Fruit fly (Drosophila melanogaster) whole organism, pupa: Measurements from ENCODE around the gene Sar1.

Experiments
- CG10348 ChIP-seq: fragments of 200-800 bp; sonication (Bioruptor generic); IDR thresholded peaks from 2 replicates; pipeline ENCODE4 v1.3.6; 2022; ENCODE audit warnings: missing biosample characterization, missing genetic modification characterization
- CG12605 ChIP-seq: fragments of 200-800 bp; sonication (Bioruptor generic); IDR thresholded peaks from 2 replicates; pipeline ENCODE4 v1.3.6; 2022; ENCODE audit warnings: missing biosample characterization, missing genetic modification characterization
- CG13204 ChIP-seq: fragments of 200-800 bp; sonication (Bioruptor generic); optimal IDR thresholded peaks from 2 replicates; lab custom pipeline; 2018; ENCODE audit warnings: missing biosample characterization, mild to moderate bottlenecking, missing genetic modification characterization, moderate library complexity
- CG14655 ChIP-seq: fragments of 200-800 bp; sonication (Bioruptor generic); optimal IDR thresholded peaks from 3 replicates; lab custom pipeline; 2017; ENCODE audit warnings: mild to moderate bottlenecking, missing biosample characterization, missing genetic modification reagents, missing genetic modification characterization
- CG15710 ChIP-seq: fragments of 200-800 bp; sonication (Bioruptor generic); optimal IDR thresholded peaks from 2 replicates; lab custom pipeline; 2018; ENCODE audit warnings: missing biosample characterization, mild to moderate bottlenecking, missing genetic modification characterization, moderate library complexity
- CG17806 ChIP-seq: fragments of 200-800 bp; sonication (Bioruptor generic); optimal IDR thresholded peaks from 2 replicates; lab custom pipeline; 2018; ENCODE audit warnings: missing biosample characterization, mild to moderate bottlenecking, missing genetic modification characterization, moderate library complexity
- CG32121 ChIP-seq: fragments of 200-800 bp; sonication (Bioruptor generic); IDR thresholded peaks from 2 replicates; pipeline ENCODE4 v1.3.6; 2022; ENCODE audit warnings: missing biosample characterization, missing genetic modification characterization
- CG34367 ChIP-seq: fragments of 200-800 bp; sonication (Bioruptor generic); optimal IDR thresholded peaks from 2 replicates; lab custom pipeline; 2018; ENCODE audit warnings: missing biosample characterization, mild to moderate bottlenecking, missing genetic modification characterization
- CG4496 ChIP-seq: fragments of 200-800 bp; sonication (Bioruptor generic); IDR thresholded peaks from 3 replicates; pipeline ENCODE4 v1.3.6; 2022; ENCODE audit warnings: missing biosample characterization, missing genetic modification characterization
- CG8159 ChIP-seq: fragments of 200-800 bp; sonication (Bioruptor generic); optimal IDR thresholded peaks from 3 replicates; lab custom pipeline; 2018; ENCODE audit warnings: missing biosample characterization, mild to moderate bottlenecking, missing genetic modification characterization, moderate library complexity
- CG8301 ChIP-seq: fragments of 200-800 bp; sonication (Bioruptor generic); optimal IDR thresholded peaks from 2 replicates; lab custom pipeline; 2018; ENCODE audit warnings: missing biosample characterization, mild to moderate bottlenecking, missing genetic modification characterization
- CG9948 ChIP-seq: fragments of 200-800 bp; sonication (Bioruptor generic); optimal IDR thresholded peaks from 2 replicates; lab custom pipeline; 2018; ENCODE audit warnings: missing biosample characterization, mild to moderate bottlenecking, missing genetic modification characterization, moderate library complexity
- D1 ChIP-seq: fragments of 200-800 bp; sonication (Bioruptor generic); optimal IDR thresholded peaks from 2 replicates; lab custom pipeline; 2018; ENCODE audit warnings: missing biosample characterization, mild to moderate bottlenecking, missing genetic modification characterization, moderate library complexity
- EcR ChIP-seq: fragments of 200-800 bp; sonication (Bioruptor generic); optimal IDR thresholded peaks from 3 replicates; lab custom pipeline; 2019; ENCODE audit warnings: missing biosample characterization, missing genetic modification characterization, mild to moderate bottlenecking, moderate library complexity, missing genetic modification reagents
- Ets98B ChIP-seq: fragments of 200-800 bp; sonication (Bioruptor generic); IDR thresholded peaks from 2 replicates; pipeline ENCODE4 v1.3.6; 2022; ENCODE audit warnings: missing biosample characterization, missing genetic modification characterization
- Pif1A ChIP-seq: fragments of 200-800 bp; sonication (Bioruptor generic); optimal IDR thresholded peaks from 3 replicates; lab custom pipeline; 2016; ENCODE audit warnings: missing biosample characterization, missing genetic modification characterization
- Pif1B ChIP-seq: fragments of 200-800 bp; sonication (Bioruptor generic); optimal IDR thresholded peaks from 3 replicates; lab custom pipeline; 2016; ENCODE audit warnings: missing biosample characterization, missing genetic modification characterization
- Snoo ChIP-seq: fragments of 200-800 bp; sonication (Bioruptor generic); optimal IDR thresholded peaks from 3 replicates; lab custom pipeline; 2017; ENCODE audit warnings: missing biosample characterization, mild to moderate bottlenecking, missing genetic modification characterization, inconsistent platforms
- fd96Ca ChIP-seq: fragments of 200-800 bp; sonication (Bioruptor generic); IDR thresholded peaks from 3 replicates; pipeline ENCODE4 v1.3.6; 2022; ENCODE audit warnings: missing biosample characterization, missing genetic modification characterization
- gl ChIP-seq: fragments of 200-800 bp; sonication (Bioruptor generic); optimal IDR thresholded peaks from 2 replicates; lab custom pipeline; 2018; ENCODE audit warnings: missing biosample characterization, mild to moderate bottlenecking, missing genetic modification characterization
- rn ChIP-seq: fragments of 200-800 bp; sonication (Bioruptor generic); IDR thresholded peaks from 2 replicates; pipeline ENCODE4 v1.3.6; 2022; ENCODE audit warnings: missing biosample characterization, missing genetic modification characterization

Gene Sar1

DNA sequence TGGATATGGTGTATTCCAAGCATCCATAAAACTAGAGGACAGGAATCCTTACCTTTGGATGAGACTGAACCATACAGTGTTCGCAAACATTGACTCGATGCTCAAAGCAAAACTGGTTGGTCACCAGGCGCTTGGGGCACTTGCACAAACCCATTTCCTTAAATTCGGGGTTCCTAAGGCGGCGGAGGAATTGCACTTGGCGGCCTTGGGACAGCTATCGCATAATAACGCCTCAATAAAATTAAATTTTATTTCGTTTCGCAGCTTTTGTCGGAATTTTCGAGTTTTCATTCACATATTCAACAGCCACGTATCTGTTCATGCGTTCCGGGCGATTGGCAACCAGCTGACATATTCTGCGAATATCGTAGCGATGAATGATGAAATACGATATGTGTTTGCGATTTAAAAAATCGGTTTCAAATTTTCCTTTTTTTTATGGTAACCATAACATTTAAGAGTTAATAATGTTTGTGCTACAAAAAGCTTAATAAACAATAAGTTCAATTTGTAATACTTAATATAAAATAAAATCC, 9.2 kb downstream of the Sar1 start, which contains the start of gene CG5382:
Gene CG5382, minus strand, starts transcription at position 324 of the 536 bp plus-strand sequence.
- TF ChIP-seq CG14655 (GFP tag; lab: Kevin White, UChicago) (no peak), CG12605 (GFP tag; lab: Robert Waterston, UW) (no peak)

DNA sequence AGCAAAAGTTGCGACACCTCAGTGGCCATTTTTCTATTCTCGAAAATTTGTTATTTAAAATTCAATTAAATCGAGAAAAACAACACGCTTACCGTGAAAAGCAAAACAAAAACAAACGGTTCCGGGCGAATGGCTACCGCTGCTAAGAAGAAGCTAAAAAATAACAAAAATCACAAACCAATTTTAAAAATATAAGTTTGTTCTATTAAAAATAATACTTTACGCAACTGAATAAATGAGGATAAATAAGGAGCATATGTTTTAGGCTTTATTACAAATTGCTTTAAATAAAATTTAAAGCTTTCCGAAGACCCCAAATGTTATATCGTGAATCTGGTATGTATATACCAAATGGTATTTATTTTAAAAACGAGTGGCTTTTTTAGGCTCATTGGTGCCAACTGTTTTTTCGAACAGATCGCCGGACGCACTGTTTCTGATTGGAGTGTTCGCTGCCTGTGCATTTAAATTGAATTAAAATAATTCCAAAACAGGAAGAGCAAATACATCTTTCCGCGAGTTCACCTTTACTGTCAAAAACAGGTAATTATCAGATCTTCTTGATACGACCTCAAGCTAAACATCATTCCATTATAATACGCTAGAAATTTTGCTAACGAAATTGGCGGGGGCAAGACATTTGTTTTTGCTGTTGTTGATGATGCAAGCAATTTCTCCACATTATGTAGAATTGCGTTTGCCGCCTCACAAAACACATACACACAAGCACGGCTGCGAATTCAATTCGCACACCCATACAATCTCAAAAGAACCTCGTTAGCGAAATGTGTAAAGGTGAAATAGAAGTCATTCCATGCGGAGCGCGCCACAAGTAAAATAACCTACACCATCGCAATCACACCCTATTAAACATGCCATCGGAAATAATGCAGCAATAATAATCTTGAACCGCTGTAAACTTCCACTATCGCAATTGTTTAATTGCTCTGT, 10.9 kb downstream of the Sar1 start, which contains the start of the genes Polr3F and PyK:
Gene Polr3F, minus strand, starts transcription at position 248 of the 951 bp plus-strand sequence.
Gene PyK, plus strand, starts transcription at position 411 of the 951 bp plus-strand sequence.
- TF ChIP-seq CG34367 (tag; lab: Kevin White, UChicago) = peak; percentile 61
- TF ChIP-seq CG14655 (GFP tag; lab: Kevin White, UChicago) = peak; percentile 60
- TF ChIP-seq Pif1A = peak; percentile 18
- TF ChIP-seq fd96Ca = no peak
- TF ChIP-seq CG17806 = peak; percentile 29
- peak; percentile 2 for TF ChIP-seq Snoo (tag; lab: Kevin White, UChicago)
- TF ChIP-seq CG13204 (GFP tag; lab: Kevin White, UChicago) = no peak
- TF ChIP-seq CG10348 (GFP tag; lab: Robert Waterston, UW) = no peak
- peak; percentile 63; the same call in 2 of the 3 replicates for TF ChIP-seq CG4496 (GFP tag; lab: Robert Waterston, UW)
- TF ChIP-seq CG9948 = peak; percentile 9
- no peak for TF ChIP-seq Ets98B
- no peak for TF ChIP-seq D1 (tag; lab: Kevin White, UChicago)
- TF ChIP-seq CG12605 (GFP tag; lab: Robert Waterston, UW) = peak; percentile 48; the same call in 1 of the 2 replicates
- no peak for TF ChIP-seq CG32121 (GFP tag; lab: Robert Waterston, UW)
- no peak for TF ChIP-seq Pif1B (GFP tag; lab: Kevin White, UChicago)
- no peak for TF ChIP-seq rn (GFP tag; lab: Robert Waterston, UW)
- TF ChIP-seq CG8159 (tag; lab: Kevin White, UChicago) = peak; percentile 50
- TF ChIP-seq EcR (GFP tag; lab: Kevin White, UChicago) = no peak
- peak; percentile 35 for TF ChIP-seq gl (tag; lab: Kevin White, UChicago)
- TF ChIP-seq CG8301 (tag; lab: Kevin White, UChicago) = peak; percentile 28
- peak; percentile 40 for TF ChIP-seq CG15710

DNA sequence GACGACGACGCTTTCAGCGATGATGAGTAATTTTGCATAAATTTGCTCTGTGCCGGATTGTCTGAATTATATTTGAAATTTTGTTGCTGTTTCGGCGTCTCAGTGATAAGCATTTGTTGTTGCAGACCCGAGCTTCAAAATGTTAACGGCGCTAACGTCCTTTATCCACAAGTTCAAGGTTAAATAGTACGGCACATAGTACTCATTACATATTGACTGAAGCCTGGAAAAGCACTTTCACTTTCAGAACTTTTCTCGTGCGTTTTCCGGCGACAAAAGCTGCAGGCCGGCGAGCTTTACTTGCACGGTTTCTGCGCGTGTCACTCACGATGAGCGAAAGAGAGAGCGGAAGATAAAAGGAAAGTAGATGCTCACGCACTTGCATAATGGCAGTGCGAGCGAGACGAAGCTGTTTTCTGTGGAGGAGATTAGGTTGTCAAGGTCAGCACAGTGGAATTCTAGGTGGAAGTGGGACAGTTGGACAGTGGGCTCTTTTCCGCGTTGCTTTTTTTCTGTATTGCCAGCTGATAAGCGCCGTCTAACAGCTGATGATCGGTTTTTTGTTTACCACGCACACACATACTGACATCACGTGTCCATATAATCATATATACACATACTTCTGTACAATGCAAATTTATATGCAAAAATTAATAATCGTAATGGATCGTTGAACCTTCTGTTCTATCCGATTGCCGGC, 11.7 kb downstream of the Sar1 start:
- no peak for TF ChIP-seq CG8159 (tag; lab: Kevin White, UChicago)
- no peak for TF ChIP-seq CG14655 (GFP tag; lab: Kevin White, UChicago)
- no peak for TF ChIP-seq rn (GFP tag; lab: Robert Waterston, UW)
- no peak for TF ChIP-seq gl (tag; lab: Kevin White, UChicago)
- TF ChIP-seq CG13204 (GFP tag; lab: Kevin White, UChicago) = no peak
- peak; percentile 20; the same call in 1 of the 2 replicates for TF ChIP-seq CG32121 (GFP tag; lab: Robert Waterston, UW)
- TF ChIP-seq fd96Ca = peak; percentile 30; the same call in 1 of the 3 replicates
- TF ChIP-seq CG9948 = no peak
- TF ChIP-seq CG34367 (tag; lab: Kevin White, UChicago) = no peak
- TF ChIP-seq CG8301 (tag; lab: Kevin White, UChicago) = no peak
- TF ChIP-seq Pif1B (GFP tag; lab: Kevin White, UChicago) = no peak
- TF ChIP-seq Snoo (tag; lab: Kevin White, UChicago) = no peak
- TF ChIP-seq Pif1A = no peak
- TF ChIP-seq EcR (GFP tag; lab: Kevin White, UChicago) = peak; percentile 71
- no peak for TF ChIP-seq CG15710
- TF ChIP-seq D1 (tag; lab: Kevin White, UChicago) = no peak
- TF ChIP-seq CG17806 = no peak
- no peak for TF ChIP-seq CG10348 (GFP tag; lab: Robert Waterston, UW)
- no peak; the same call in 1 of the 2 replicates for TF ChIP-seq Ets98B
- peak; percentile 85 for TF ChIP-seq CG4496 (GFP tag; lab: Robert Waterston, UW)
- TF ChIP-seq CG12605 (GFP tag; lab: Robert Waterston, UW) = no peak

DNA sequence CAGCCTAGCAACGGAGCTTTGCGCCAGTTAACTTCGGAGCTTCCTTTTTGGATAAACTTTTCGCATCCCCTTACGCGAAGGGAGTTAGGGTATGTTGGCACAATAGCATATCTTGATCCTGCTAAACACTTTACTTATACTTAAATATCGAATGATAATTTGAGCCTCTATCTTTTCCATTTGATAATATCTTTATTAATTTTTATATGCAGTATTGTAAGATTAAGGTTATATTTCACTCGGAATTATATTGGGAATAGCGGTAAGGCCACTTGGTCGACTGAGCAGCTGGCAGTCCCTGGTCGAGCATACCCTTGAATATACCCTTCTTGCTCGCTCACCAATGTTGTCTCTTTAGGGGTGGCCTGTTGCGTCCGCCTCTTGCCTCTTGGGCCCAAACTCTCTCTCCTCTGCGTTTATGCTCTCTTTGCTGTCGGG, 12.3 kb downstream of the Sar1 start:
- TF ChIP-seq D1 (tag; lab: Kevin White, UChicago) (no peak), Pif1A (peak; percentile 67), CG13204 (GFP tag; lab: Kevin White, UChicago) (no peak), Ets98B (peak; percentile 63), CG9948 (peak; percentile 32), rn (GFP tag; lab: Robert Waterston, UW) (peak; percentile 69), CG15710 (peak; percentile 55), CG14655 (GFP tag; lab: Kevin White, UChicago) (no peak), gl (tag; lab: Kevin White, UChicago) (no peak), CG8159 (tag; lab: Kevin White, UChicago) (no peak), Snoo (tag; lab: Kevin White, UChicago) (peak; percentile 74), CG8301 (tag; lab: Kevin White, UChicago) (peak; percentile 11), CG4496 (GFP tag; lab: Robert Waterston, UW) (peak; percentile 72), CG10348 (GFP tag; lab: Robert Waterston, UW) (no peak), CG17806 (peak; percentile 11), CG32121 (GFP tag; lab: Robert Waterston, UW) (peak; percentile 64), CG12605 (GFP tag; lab: Robert Waterston, UW) (peak; percentile 68), CG34367 (tag; lab: Kevin White, UChicago) (no peak), EcR (GFP tag; lab: Kevin White, UChicago) (no peak), Pif1B (GFP tag; lab: Kevin White, UChicago) (peak; percentile 80), fd96Ca (peak; percentile 77)
